Worm (Caenorhabditis elegans) whole organism, L4/young adult: Measurements from ENCODE around the gene rab-1.

ENCODE experiments used
- dao-5 ChIP-seq: sonication (generic microtip); optimal IDR thresholded peaks from 2 replicates; lab custom pipeline; 2016; ENCODE audit warnings: missing genotype, missing genetic modification characterization, moderate library complexity, missing compliant biosample characterization
- him-1 ChIP-seq: sonication (generic microtip); optimal IDR thresholded peaks from 2 replicates; lab custom pipeline; 2016; ENCODE audit warnings: missing genotype, missing genetic modification reagents, missing genetic modification characterization, missing compliant biosample characterization

ce11 chrV:1266540-1266939 lies 2.8 kb upstream of the rab-1 start:
- TF ChIP-seq him-1 (tag; lab: Kevin White, UChicago) (no peak), dao-5 (tag; lab: Kevin White, UChicago) (no peak)
